Worm (Caenorhabditis elegans) whole organism, early embryonic: Measurements from ENCODE around the gene F09C6.3.

ENCODE experiments used
- ama-1 ChIP-seq: fragments of 150-350 bp; optimal IDR thresholded peaks from 2 replicates; lab custom pipeline; 2014
- scrt-1 ChIP-seq: fragments of 200-800 bp; sonication (Bioruptor generic); IDR thresholded peaks from 2 replicates; pipeline ENCODE4 v1.3.6; 2022; ENCODE audit warnings: missing genetic modification characterization, missing compliant biosample characterization

DNA sequence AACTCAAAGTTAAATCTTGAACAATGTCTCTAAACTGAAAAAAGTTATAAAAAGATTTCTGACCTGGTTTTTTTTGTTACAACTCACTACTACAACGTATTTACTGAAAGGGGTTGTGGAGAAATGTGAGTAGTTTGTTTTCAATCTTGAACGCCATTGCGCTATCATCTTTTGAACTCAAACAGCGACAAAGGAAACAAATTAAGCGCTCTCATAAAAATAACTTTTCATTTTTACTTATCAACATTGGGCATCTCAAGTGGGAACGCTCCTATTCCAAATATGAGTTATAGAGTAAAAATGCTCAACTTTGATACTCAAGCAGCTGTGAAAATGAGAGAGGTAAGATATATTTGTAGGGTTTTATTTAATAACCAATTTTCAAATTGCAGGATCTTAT lies 13.5 kb upstream of the F09C6.3 start, which contains the start of gene F09C6.15:
- TF ChIP-seq ama-1 (lab: Kevin White, UChicago) (no peak), scrt-1 (GFP tag; lab: Robert Waterston, UW) (no peak)
